Worm (Caenorhabditis elegans): ENCODE measurements around the gene K11H12.7.

K11H12.7 gene

DNA sequence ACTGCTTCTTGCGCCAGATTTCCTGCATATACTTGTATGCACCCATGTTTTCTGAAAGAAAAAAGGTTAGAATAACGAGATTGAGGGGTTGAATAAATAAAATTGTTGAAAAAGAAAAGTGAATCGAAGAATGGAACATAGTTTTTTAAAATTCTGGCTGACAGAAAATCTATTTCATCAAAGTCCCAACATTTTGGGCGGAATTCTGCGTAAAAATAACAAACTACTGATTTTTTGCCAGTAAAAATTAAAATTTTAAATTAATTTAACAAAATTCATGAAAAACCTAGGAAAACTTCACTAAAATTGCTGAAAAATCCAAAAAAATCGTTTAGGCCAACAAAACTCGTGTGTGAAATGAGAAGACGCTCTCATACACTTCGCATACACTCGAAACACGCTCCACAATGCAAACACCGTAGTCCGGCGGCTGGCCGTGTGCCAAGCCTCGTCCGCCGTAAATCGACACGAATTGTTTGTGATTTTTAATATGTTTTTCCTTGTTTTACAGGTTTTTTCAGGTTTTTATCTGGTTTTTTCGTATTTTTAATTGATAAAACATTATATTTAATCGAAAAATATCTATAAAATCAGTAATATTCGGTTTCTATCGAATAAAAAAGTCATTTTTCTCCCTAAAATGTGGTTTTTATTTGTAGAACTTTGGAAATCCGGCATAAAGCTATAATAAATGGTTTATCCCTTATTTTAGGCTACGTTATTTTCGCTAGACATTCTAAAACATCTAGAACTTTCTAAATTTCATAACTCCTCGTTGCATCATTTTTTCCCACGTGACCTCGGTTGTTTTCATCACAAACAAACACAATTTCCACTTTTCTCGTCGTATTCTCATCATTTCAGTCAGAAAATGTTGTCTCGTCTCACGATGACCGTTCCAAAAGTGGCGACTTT is 10.5 kb upstream of the K11H12.7 start, which contains the start of the genes rpl-15 and K11H12.8 (continued):
- TF ChIP-seq lir-3 (tag; optimal IDR thresholded peaks at IDR 0.05; ENCODE audit: poor library complexity) (peak; percentile 97), grh-1 (GFP tag; IDR thresholded peaks at IDR 0.05) (peak; percentile 98), nhr-19 (GFP tag; conservative IDR thresholded peaks at IDR 0.05) (peak; percentile 100), nhr-47 (tag; optimal IDR thresholded peaks at IDR 0.05) (peak; percentile 100), efl-1 (optimal IDR thresholded peaks at IDR 0.05) (peak; percentile 97 to 98), efl-1 (GFP tag; optimal IDR thresholded peaks at IDR 0.05 in 1 of 2) (peak; percentile 89 to 99), lin-39 (tag; optimal IDR thresholded peaks at IDR 0.05) (peak; percentile 98), ceh-82 (tag; optimal IDR thresholded peaks at IDR 0.05) (peak; percentile 100), lin-35 (GFP tag; optimal IDR thresholded peaks at IDR 0.05) (peak; percentile 95 to 97), pag-3 (tag; optimal IDR thresholded peaks at IDR 0.05; ENCODE audit: borderline replicate concordance, insufficient read depth) (peak; percentile 88), alr-1 (tag; optimal IDR thresholded peaks at IDR 0.05; ENCODE audit: borderline replicate concordance) (no peak), fos-1 (tag; optimal IDR thresholded peaks at IDR 0.05) (peak; percentile 98)

DNA sequence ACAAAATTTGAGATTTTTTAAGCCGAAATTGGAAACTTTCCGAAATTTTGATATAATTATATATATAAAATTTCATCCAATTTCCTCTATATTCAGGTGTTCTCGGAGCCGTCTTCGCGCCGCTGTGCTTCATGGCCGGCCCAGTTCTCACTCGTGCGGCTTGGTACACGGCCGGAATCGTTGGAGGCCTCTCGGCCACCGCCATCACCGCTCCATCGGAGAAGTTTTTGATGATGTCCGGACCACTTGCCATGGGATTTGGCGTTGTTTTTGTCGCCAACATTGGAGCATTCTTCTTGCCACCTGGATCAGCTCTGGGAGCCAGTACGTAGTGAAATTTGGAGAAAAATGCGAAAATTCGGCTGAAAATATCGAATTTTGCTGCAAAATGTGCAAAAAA is 8.3 kb upstream of the K11H12.7 start:
- no peak for TF ChIP-seq aha-1 (tag; optimal IDR thresholded peaks at IDR 0.05)
- no peak for TF ChIP-seq snu-23 (GFP tag; optimal IDR thresholded peaks at IDR 0.05)
- no peak for TF ChIP-seq ceh-82 (tag; optimal IDR thresholded peaks at IDR 0.05)
- no peak for TF ChIP-seq lin-35 (GFP tag; optimal IDR thresholded peaks at IDR 0.05)
- TF ChIP-seq grh-1 (GFP tag; IDR thresholded peaks at IDR 0.05): no peak
- no peak for TF ChIP-seq alr-1 (tag; optimal IDR thresholded peaks at IDR 0.05; ENCODE audit: borderline replicate concordance)
- TF ChIP-seq egl-27 (tag; optimal IDR thresholded peaks at IDR 0.05): no peak
- TF ChIP-seq C04F5.9 (tag; optimal IDR thresholded peaks at IDR 0.05): no peak
- no peak for TF ChIP-seq jun-1 (tag; optimal IDR thresholded peaks at IDR 0.05)
- TF ChIP-seq efl-3 (GFP tag; optimal IDR thresholded peaks at IDR 0.05): no peak

DNA sequence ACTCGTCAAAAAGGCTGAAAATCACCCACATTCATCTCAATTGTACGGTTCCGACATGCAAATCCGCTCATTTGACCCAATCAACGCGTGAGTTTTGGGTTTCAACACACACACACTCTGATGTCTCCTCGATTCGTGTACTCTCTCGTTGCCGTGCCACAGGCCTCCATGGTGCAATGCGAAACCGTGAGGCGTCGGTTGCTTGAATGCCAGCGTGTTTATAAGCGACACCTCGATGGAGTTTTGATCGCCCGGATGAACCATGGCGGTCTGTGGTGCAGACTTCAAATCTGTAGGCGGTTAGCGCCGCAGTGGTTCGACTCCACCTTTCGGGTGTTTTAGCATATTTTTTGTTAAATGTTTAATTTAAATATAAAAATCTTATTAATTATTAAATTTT is 7.4 kb upstream of the K11H12.7 start:
- TF ChIP-seq egl-27 (tag; optimal IDR thresholded peaks at IDR 0.05) (no peak), lin-39 (tag; optimal IDR thresholded peaks at IDR 0.05) (peak; percentile 53), irx-1 (tag; optimal IDR thresholded peaks at IDR 0.05) (peak; percentile 40), fkh-4 (tag; optimal IDR thresholded peaks at IDR 0.05; ENCODE audit: borderline replicate concordance) (no peak), nhr-237 (tag; optimal IDR thresholded peaks at IDR 0.05) (no peak), C16A3.4 (tag; optimal IDR thresholded peaks at IDR 0.05) (peak; percentile 64), aha-1 (tag; optimal IDR thresholded peaks at IDR 0.05) (no peak), snu-23 (GFP tag; optimal IDR thresholded peaks at IDR 0.05) (peak; percentile 86), fkh-8 (tag; optimal IDR thresholded peaks at IDR 0.05) (peak; percentile 59), efl-1 (optimal IDR thresholded peaks at IDR 0.05) (peak; percentile 64 to 75), efl-1 (GFP tag; optimal IDR thresholded peaks at IDR 0.05 in 1 of 2) (peak; percentile 55 to 97), lin-15B (tag; optimal IDR thresholded peaks at IDR 0.05) (peak; percentile 22), dsc-1 (tag; optimal IDR thresholded peaks at IDR 0.05) (peak; percentile 88), nhr-11 (tag; optimal IDR thresholded peaks at IDR 0.05) (no peak), lsy-2 (tag; optimal IDR thresholded peaks at IDR 0.05) (peak; percentile 86 to 88), isw-1 (GFP tag; IDR thresholded peaks at IDR 0.05) (peak; percentile 21; the same call in 1 of the 2 replicates), ceh-90 (tag; optimal IDR thresholded peaks at IDR 0.05) (no peak), C04F5.9 (tag; optimal IDR thresholded peaks at IDR 0.05) (peak; percentile 59), hpl-2 (GFP tag; optimal IDR thresholded peaks at IDR 0.05) (no peak), nhr-77 (tag; optimal IDR thresholded peaks at IDR 0.05) (peak; percentile 24), nhr-20 (tag; optimal IDR thresholded peaks at IDR 0.05) (peak; percentile 81), nhr-71 (tag; optimal IDR thresholded peaks at IDR 0.05) (peak; percentile 90), zag-1 (tag; optimal IDR thresholded peaks at IDR 0.05) (no peak), grh-1 (GFP tag; IDR thresholded peaks at IDR 0.05) (peak; percentile 70), mdl-1 (tag; optimal IDR thresholded peaks at IDR 0.05) (peak in 1 of 2 experiments; percentile 52), pqm-1 (tag; optimal IDR thresholded peaks at IDR 0.05) (no peak), nhr-12 (tag; optimal IDR thresholded peaks at IDR 0.05) (no peak), nhr-85 (tag) (peak; percentile 80), ceh-63 (GFP tag; optimal IDR thresholded peaks at IDR 0.05) (no peak), Y116A8C.19 (tag; optimal IDR thresholded peaks at IDR 0.05; ENCODE audit: borderline replicate concordance) (no peak), elt-3 (tag; optimal IDR thresholded peaks at IDR 0.05) (peak in 1 of 6 experiments; percentile 22), mep-1 (tag; optimal IDR thresholded peaks at IDR 0.05) (peak; percentile 65), rnt-1 (tag; optimal IDR thresholded peaks at IDR 0.05) (peak; percentile 94), lir-3 (tag; optimal IDR thresholded peaks at IDR 0.05; ENCODE audit: poor library complexity) (peak; percentile 53), ceh-8 (GFP tag; optimal IDR thresholded peaks at IDR 0.05) (no peak)

Measured in whole organism, L1 larva.